Worm (Caenorhabditis elegans) whole organism, young adult: ENCODE results near the gene slt-1.

ENCODE experiments used
- T26A5.8 ChIP-seq: sonication (generic microtip); optimal IDR thresholded peaks from 2 replicates; lab custom pipeline; 2016; ENCODE audit warnings: missing genetic modification characterization, missing compliant biosample characterization
- Y56A3A.18 ChIP-seq: fragments of 200-800 bp; sonication (Bioruptor generic); IDR thresholded peaks from 2 replicates; pipeline ENCODE4 v1.3.6; 2022; ENCODE audit warnings: missing genetic modification reagents, missing genetic modification characterization, missing compliant biosample characterization
- Y95B8A.8 ChIP-seq: fragments of 200-800 bp; sonication (Bioruptor generic); IDR thresholded peaks from 2 replicates; pipeline ENCODE4 v1.3.6; 2022; ENCODE audit warnings: missing genetic modification reagents, missing genetic modification characterization, missing compliant biosample characterization
- ama-1 ChIP-seq, 3 experiments: fragments of 150-350 bp in 1 of 3; sonication (generic microtip) in 2 of 3; optimal IDR thresholded peaks; 2 replicates each; lab custom pipeline; 2014 to 2018; ENCODE audit warnings: missing biosample characterization in 2 of 3, missing genetic modification characterization in 2 of 3, missing genetic modification reagents in 2 of 3
- gei-17 ChIP-seq: fragments of 200-800 bp; sonication (Bioruptor generic); optimal IDR thresholded peaks from 2 replicates; lab custom pipeline; 2018; ENCODE audit warnings: mild to moderate bottlenecking, missing genetic modification characterization, missing compliant biosample characterization
- lsl-1 ChIP-seq: fragments of 200-800 bp; sonication (Bioruptor generic); optimal IDR thresholded peaks from 2 replicates; lab custom pipeline; 2018; ENCODE audit warnings: mild to moderate bottlenecking, missing genetic modification characterization, moderate library complexity, missing compliant biosample characterization
- nfya-2 ChIP-seq: fragments of 200-800 bp; sonication (Bioruptor generic); IDR thresholded peaks from 2 replicates; pipeline ENCODE4 v1.3.6; 2022; ENCODE audit warnings: missing genetic modification reagents, missing genetic modification characterization, missing compliant biosample characterization
- nhr-120 ChIP-seq: fragments of 200-800 bp; sonication (Bioruptor generic); IDR thresholded peaks from 2 replicates; pipeline ENCODE4 v1.3.6; 2022; ENCODE audit warnings: missing genetic modification characterization, missing compliant biosample characterization
- rec-8 ChIP-seq, 2 experiments: sonication (generic microtip); optimal IDR thresholded peaks; 2 replicates each; lab custom pipeline; 2016; ENCODE audit warnings: mild to moderate bottlenecking in 2 of 2, missing genetic modification characterization in 2 of 2, missing genetic modification reagents in 2 of 2, missing genotype in 2 of 2, missing biosample characterization in 1 of 2, missing compliant biosample characterization in 1 of 2, moderate library complexity in 1 of 2
- sea-2 ChIP-seq: fragments of 200-800 bp; sonication (Bioruptor generic); IDR thresholded peaks from 2 replicates; pipeline ENCODE4 v1.3.6; 2022; ENCODE audit warnings: missing genetic modification characterization, missing compliant biosample characterization
- snpc-3.4 ChIP-seq: sonication (generic microtip); optimal IDR thresholded peaks from 2 replicates; lab custom pipeline; 2017; ENCODE audit warnings: missing genetic modification characterization, mild to moderate bottlenecking, missing compliant biosample characterization, antibody characterized with exemption, moderate library complexity, missing genotype, missing genetic modification reagents
- snpc-4 ChIP-seq, 5 experiments: fragments of 150-350 bp in 1 of 5; sonication (generic microtip) in 4 of 5; optimal IDR thresholded peaks; 2 replicates each; lab custom pipeline; 2014 to 2018; ENCODE audit warnings: missing genetic modification characterization in 5 of 5, missing biosample characterization in 3 of 5, antibody characterized with exemption in 2 of 5, mild to moderate bottlenecking in 2 of 5, missing compliant biosample characterization in 2 of 5, missing genotype in 2 of 5, moderate library complexity in 2 of 5, missing genetic modification reagents in 1 of 5

ce11 chrX:14649224-14649623, 24.9 kb upstream of the slt-1 start:
- no peak for TF ChIP-seq nhr-120 (GFP tag; lab: Robert Waterston, UW)
- no peak for TF ChIP-seq sea-2 (GFP tag; lab: Robert Waterston, UW)
- no peak for TF ChIP-seq nfya-2 (GFP tag; lab: Robert Waterston, UW)
- TF ChIP-seq Y95B8A.8 (GFP tag; lab: Robert Waterston, UW) = no peak
- TF ChIP-seq snpc-4 (GFP tag; optimal IDR thresholded peaks at IDR 0.05; lab: Kevin White, UChicago) = no peak
- TF ChIP-seq snpc-4 (tag; optimal IDR thresholded peaks at IDR 0.05; lab: Kevin White, UChicago) = no peak
- no peak for TF ChIP-seq rec-8 (tag; optimal IDR thresholded peaks at IDR 0.05; lab: Kevin White, UChicago)
- no peak for TF ChIP-seq ama-1 (optimal IDR thresholded peaks at IDR 0.05; lab: Kevin White, UChicago)
- no peak for TF ChIP-seq ama-1 (GFP tag; optimal IDR thresholded peaks at IDR 0.05; lab: Kevin White, UChicago)
- no peak for TF ChIP-seq Y56A3A.18 (GFP tag; lab: Robert Waterston, UW)
- TF ChIP-seq lsl-1 = no peak
- TF ChIP-seq gei-17 (GFP tag; lab: Kevin White, UChicago) = no peak
- TF ChIP-seq snpc-3.4 (tag; lab: Kevin White, UChicago) = no peak
- no peak for TF ChIP-seq T26A5.8 (tag; lab: Kevin White, UChicago)
